Fruit fly (Drosophila melanogaster) whole organism, embryonic: ENCODE data around the gene CG6083.

ENCODE experiments used
- CG14014 ChIP-seq: fragments of 200-800 bp; sonication (Bioruptor generic); IDR thresholded peaks from 2 replicates; pipeline ENCODE4 v1.3.6; 2022; ENCODE audit warnings: missing biosample characterization, missing genetic modification characterization
- CG33213 ChIP-seq: fragments of 200-800 bp; sonication (Bioruptor generic); optimal IDR thresholded peaks from 3 replicates; lab custom pipeline; 2016; ENCODE audit warnings: missing biosample characterization, missing genetic modification characterization
- Mrtf ChIP-seq: fragments of 200-800 bp; sonication (Bioruptor generic); IDR thresholded peaks from 3 replicates; pipeline ENCODE4 v1.3.6; 2022; ENCODE audit warnings: missing biosample characterization, missing genetic modification characterization
- ab ChIP-seq: fragments of 200-800 bp; sonication (Bioruptor generic); optimal IDR thresholded peaks from 2 replicates; lab custom pipeline; 2016; ENCODE audit warnings: missing biosample characterization, missing genetic modification characterization
- fd102C ChIP-seq: fragments of 200-800 bp; sonication (Bioruptor generic); optimal IDR thresholded peaks from 2 replicates; lab custom pipeline; 2018; ENCODE audit warnings: missing biosample characterization, mild to moderate bottlenecking, missing genetic modification characterization, moderate library complexity
- jigr1 ChIP-seq: fragments of 200-800 bp; sonication (Bioruptor generic); IDR thresholded peaks from 3 replicates; pipeline ENCODE4 v1.3.6; 2022; ENCODE audit warnings: missing biosample characterization, missing genetic modification characterization
- mld ChIP-seq: fragments of 200-800 bp; sonication (Bioruptor generic); IDR thresholded peaks from 3 replicates; pipeline ENCODE4 v1.3.6; 2022; ENCODE audit warnings: missing biosample characterization, missing genetic modification characterization; ENCODE audit not compliant: partially characterized antibody
- pzg ChIP-seq: fragments of 200-800 bp; sonication (Bioruptor generic); optimal IDR thresholded peaks from 3 replicates; lab custom pipeline; 2018; ENCODE audit warnings: missing biosample characterization, mild to moderate bottlenecking, missing genetic modification characterization, moderate library complexity
- slp2 ChIP-seq: fragments of 200-800 bp; sonication (Bioruptor generic); optimal IDR thresholded peaks from 2 replicates; lab custom pipeline; 2016; ENCODE audit warnings: missing biosample characterization, missing genetic modification characterization
- stc ChIP-seq: fragments of 200-800 bp; sonication (Bioruptor generic); IDR thresholded peaks from 2 replicates; pipeline ENCODE4 v1.3.6; 2022; ENCODE audit warnings: missing biosample characterization, missing genetic modification characterization
- vfl ChIP-seq: fragments of 200-800 bp; sonication (Bioruptor generic); optimal IDR thresholded peaks from 2 replicates; lab custom pipeline; 2016; ENCODE audit warnings: missing biosample characterization, missing genetic modification characterization
- wdn ChIP-seq: fragments of 200-800 bp; sonication (Bioruptor generic); IDR thresholded peaks from 2 replicates; pipeline ENCODE4 v1.3.6; 2022; ENCODE audit warnings: missing biosample characterization, missing genetic modification characterization

DNA sequence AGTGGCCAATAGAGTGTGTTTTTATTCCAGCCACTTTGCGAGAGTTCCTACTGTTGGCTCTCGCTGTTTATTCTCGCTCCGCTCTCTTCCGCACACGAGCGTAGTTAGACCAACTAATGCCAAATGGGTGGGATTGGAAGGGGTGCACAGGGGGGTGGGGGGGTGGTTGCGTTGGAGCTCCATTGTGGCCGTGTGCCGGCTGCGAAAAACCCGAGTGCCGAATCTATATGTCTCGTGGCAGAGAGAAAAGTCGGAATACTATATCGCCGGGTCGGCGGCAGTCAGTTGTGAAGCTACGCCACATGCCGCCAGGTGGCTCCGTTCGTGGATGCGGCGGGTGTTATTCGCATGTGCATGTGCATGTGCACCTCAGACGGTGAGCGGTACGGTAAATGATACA lies 24.8 kb downstream of the CG6083 start:
- TF ChIP-seq pzg (GFP tag; lab: Kevin White, UChicago): no peak
- no peak for TF ChIP-seq mld
- no peak for TF ChIP-seq jigr1
- TF ChIP-seq fd102C: no peak
- TF ChIP-seq CG33213 (GFP tag; lab: Kevin White, UChicago): no peak
- TF ChIP-seq ab (GFP tag; lab: Kevin White, UChicago): no peak
- no peak for TF ChIP-seq slp2 (GFP tag; lab: Kevin White, UChicago)
- TF ChIP-seq stc (GFP tag; lab: Robert Waterston, UW): no peak
- TF ChIP-seq vfl (GFP tag; lab: Kevin White, UChicago): no peak
- no peak for TF ChIP-seq wdn
- no peak for TF ChIP-seq Mrtf (GFP tag; lab: Robert Waterston, UW)
- no peak for TF ChIP-seq CG14014 (GFP tag; lab: Robert Waterston, UW)
